Worm (Caenorhabditis elegans) whole organism, L1 larva: ENCODE data around the gene cdc-48.1.
A peak's percentile ranks its signal among the peaks of the same experiment; 100 is the strongest.

ENCODE experiments used
- C16A3.4 ChIP-seq: fragments of 150-350 bp; optimal IDR thresholded peaks from 2 replicates; lab custom pipeline; 2014; ENCODE audit warnings: missing biosample characterization, missing genetic modification characterization
- F16B12.6 ChIP-seq: fragments of 150-350 bp; optimal IDR thresholded peaks from 2 replicates; lab custom pipeline; 2014; ENCODE audit warnings: missing biosample characterization, missing genetic modification characterization
- aha-1 ChIP-seq: fragments of 150-350 bp; optimal IDR thresholded peaks from 2 replicates; lab custom pipeline; 2014; ENCODE audit warnings: missing biosample characterization, missing genetic modification characterization
- blmp-1 ChIP-seq: fragments of 150-350 bp; optimal IDR thresholded peaks from 2 replicates; lab custom pipeline; 2014; ENCODE audit warnings: missing biosample characterization, missing genetic modification characterization
- ceh-82 ChIP-seq, 3 experiments: fragments of 150-350 bp in 1 of 3; sonication (generic microtip) in 2 of 3; optimal IDR thresholded peaks; 2 replicates each; lab custom pipeline; 2014 to 2017; ENCODE audit warnings: missing biosample characterization in 3 of 3, missing genetic modification characterization in 3 of 3
- ceh-88 ChIP-seq: fragments of 200-800 bp; sonication (Bioruptor generic); IDR thresholded peaks from 2 replicates; pipeline ENCODE4 v1.3.6; 2022; ENCODE audit warnings: missing genetic modification characterization, missing compliant biosample characterization
- ceh-90 ChIP-seq: sonication (generic microtip); optimal IDR thresholded peaks from 2 replicates; lab custom pipeline; 2016; ENCODE audit warnings: missing genetic modification characterization, missing compliant biosample characterization
- ces-1 ChIP-seq: fragments of 150-350 bp; optimal IDR thresholded peaks from 2 replicates; lab custom pipeline; 2014; ENCODE audit warnings: missing biosample characterization, missing genetic modification reagents, missing genetic modification characterization
- dpl-1 ChIP-seq, 3 experiments: fragments of 150-350 bp in 2 of 3; sonication (generic microtip) in 1 of 3; optimal IDR thresholded peaks; 2 replicates each; lab custom pipeline; 2014 to 2017; ENCODE audit warnings: missing biosample characterization in 3 of 3, missing genetic modification characterization in 3 of 3, missing genetic modification reagents in 3 of 3
- dsc-1 ChIP-seq: sonication (generic microtip); optimal IDR thresholded peaks from 2 replicates; lab custom pipeline; 2016; ENCODE audit warnings: mild to moderate bottlenecking, missing genetic modification characterization, missing compliant biosample characterization
- efl-1 ChIP-seq, 4 experiments: fragments of 150-350 bp; optimal IDR thresholded peaks in 3 of 4; peaks in 1 of 4; 1 replicate in 1 of 4; 2 replicates in 3 of 4; lab custom pipeline; 2014; ENCODE audit warnings: missing biosample characterization in 2 of 4, missing genetic modification characterization in 2 of 4, missing genetic modification reagents in 2 of 4
- egl-27 ChIP-seq, 2 experiments: fragments of 150-350 bp in 1 of 2; sonication (generic microtip); optimal IDR thresholded peaks; 3 replicates each; lab custom pipeline; 2017 to 2018; ENCODE audit warnings: missing biosample characterization in 2 of 2, missing genetic modification characterization in 2 of 2, missing genetic modification reagents in 2 of 2
- fkh-10 ChIP-seq: sonication (generic microtip); optimal IDR thresholded peaks from 2 replicates; lab custom pipeline; 2017; ENCODE audit warnings: missing biosample characterization, missing genetic modification reagents, missing genetic modification characterization
- fkh-4 ChIP-seq: sonication (generic microtip); optimal IDR thresholded peaks from 2 replicates; lab custom pipeline; 2016; ENCODE audit warnings: missing compliant biosample characterization, missing genetic modification characterization, borderline replicate concordance
- fkh-8 ChIP-seq: sonication (generic microtip); optimal IDR thresholded peaks from 2 replicates; lab custom pipeline; 2016; ENCODE audit warnings: mild to moderate bottlenecking, missing genetic modification characterization, missing compliant biosample characterization
- hlh-4 ChIP-seq: sonication (generic microtip); optimal IDR thresholded peaks from 2 replicates; lab custom pipeline; 2016; ENCODE audit warnings: mild to moderate bottlenecking, missing genetic modification characterization, missing compliant biosample characterization
- irx-1 ChIP-seq: sonication (generic microtip); optimal IDR thresholded peaks from 2 replicates; lab custom pipeline; 2016; ENCODE audit warnings: missing genetic modification characterization, missing compliant biosample characterization
- isw-1 ChIP-seq: fragments of 200-800 bp; sonication (Bioruptor generic); IDR thresholded peaks from 2 replicates; pipeline ENCODE4 v1.3.6; 2022; ENCODE audit warnings: missing genetic modification characterization, missing compliant biosample characterization
- jun-1 ChIP-seq: fragments of 150-350 bp; optimal IDR thresholded peaks from 2 replicates; lab custom pipeline; 2014; ENCODE audit warnings: missing biosample characterization, missing genetic modification reagents, missing genetic modification characterization
- lin-13 ChIP-seq: fragments of 150-350 bp; optimal IDR thresholded peaks from 2 replicates; lab custom pipeline; 2014; ENCODE audit warnings: missing biosample characterization, missing genetic modification reagents, missing genetic modification characterization
- lin-14 ChIP-seq: fragments of 200-800 bp; sonication (Bioruptor generic); optimal IDR thresholded peaks from 2 replicates; lab custom pipeline; 2018; ENCODE audit warnings: mild to moderate bottlenecking, missing genetic modification characterization, moderate library complexity, missing compliant biosample characterization
- lin-15B ChIP-seq: fragments of 150-350 bp; sonication (generic microtip); optimal IDR thresholded peaks from 3 replicates; lab custom pipeline; 2014; ENCODE audit warnings: missing biosample characterization, missing genetic modification characterization
- lin-35 ChIP-seq, 2 experiments: fragments of 150-350 bp; optimal IDR thresholded peaks; 2 replicates each; lab custom pipeline; 2014; ENCODE audit warnings: missing biosample characterization in 2 of 2, missing genetic modification characterization in 2 of 2, missing genetic modification reagents in 2 of 2
- lsy-2 ChIP-seq, 2 experiments: fragments of 150-350 bp; optimal IDR thresholded peaks; 2 replicates each; lab custom pipeline; 2014; ENCODE audit warnings: missing biosample characterization in 2 of 2, missing genetic modification characterization in 2 of 2
- mdl-1 ChIP-seq, 2 experiments: fragments of 150-350 bp; optimal IDR thresholded peaks; 2 replicates each; lab custom pipeline; 2014 to 2017; ENCODE audit warnings: missing biosample characterization in 2 of 2, missing genetic modification characterization in 2 of 2, inconsistent platforms in 1 of 2
- mef-2 ChIP-seq: fragments of 150-350 bp; optimal IDR thresholded peaks from 2 replicates; lab custom pipeline; 2014; ENCODE audit warnings: missing biosample characterization, missing genetic modification characterization
- mep-1 ChIP-seq: fragments of 150-350 bp; optimal IDR thresholded peaks from 2 replicates; lab custom pipeline; 2014; ENCODE audit warnings: missing biosample characterization, missing genetic modification characterization
- nhr-19 ChIP-seq: fragments of 200-800 bp; sonication (Bioruptor generic); conservative IDR thresholded peaks from 2 replicates; pipeline ENCODE4 v1.3.6; 2022; ENCODE audit warnings: missing genetic modification characterization, missing compliant biosample characterization
- nhr-47 ChIP-seq: sonication (generic microtip); optimal IDR thresholded peaks from 2 replicates; lab custom pipeline; 2016; ENCODE audit warnings: mild to moderate bottlenecking, missing genetic modification characterization, moderate library complexity, missing compliant biosample characterization
- nhr-71 ChIP-seq: sonication (generic microtip); optimal IDR thresholded peaks from 2 replicates; lab custom pipeline; 2016; ENCODE audit warnings: mild to moderate bottlenecking, missing genetic modification characterization, moderate library complexity, missing compliant biosample characterization
- nhr-76 ChIP-seq: sonication (generic microtip); optimal IDR thresholded peaks from 2 replicates; lab custom pipeline; 2017; ENCODE audit warnings: missing biosample characterization, missing genetic modification characterization
- nhr-77 ChIP-seq: fragments of 150-350 bp; optimal IDR thresholded peaks from 2 replicates; lab custom pipeline; 2014; ENCODE audit warnings: missing biosample characterization, missing genetic modification characterization
- nhr-84 ChIP-seq: sonication (generic microtip); optimal IDR thresholded peaks from 2 replicates; lab custom pipeline; 2017; ENCODE audit warnings: missing biosample characterization, missing genetic modification characterization
- nhr-90 ChIP-seq: sonication (generic microtip); optimal IDR thresholded peaks from 2 replicates; lab custom pipeline; 2016; ENCODE audit warnings: mild to moderate bottlenecking, missing genetic modification characterization, missing compliant biosample characterization; ENCODE audit not compliant: poor library complexity
- pag-3 ChIP-seq: sonication (generic microtip); optimal IDR thresholded peaks from 2 replicates; lab custom pipeline; 2017; ENCODE audit warnings: missing genetic modification characterization, mild to moderate bottlenecking, missing compliant biosample characterization, antibody characterized with exemption, borderline replicate concordance; ENCODE audit not compliant: insufficient read depth
- rnt-1 ChIP-seq: sonication (generic microtip); optimal IDR thresholded peaks from 2 replicates; lab custom pipeline; 2016; ENCODE audit warnings: mild to moderate bottlenecking, missing genetic modification characterization, moderate library complexity, missing compliant biosample characterization
- skn-1 ChIP-seq: fragments of 150-350 bp; optimal IDR thresholded peaks from 2 replicates; lab custom pipeline; 2014; ENCODE audit warnings: missing biosample characterization, missing genetic modification characterization
- snu-23 ChIP-seq: sonication (generic microtip); optimal IDR thresholded peaks from 2 replicates; lab custom pipeline; 2016; ENCODE audit warnings: missing genetic modification characterization, missing compliant biosample characterization
- tbx-2 ChIP-seq: sonication (generic microtip); optimal IDR thresholded peaks from 2 replicates; lab custom pipeline; 2016; ENCODE audit warnings: missing genetic modification characterization, missing compliant biosample characterization
- tlp-1 ChIP-seq: fragments of 150-350 bp; optimal IDR thresholded peaks from 2 replicates; lab custom pipeline; 2014; ENCODE audit warnings: missing biosample characterization, missing genetic modification characterization
- unc-86 ChIP-seq: sonication (generic microtip); optimal IDR thresholded peaks from 2 replicates; lab custom pipeline; 2016; ENCODE audit warnings: missing genetic modification characterization, missing compliant biosample characterization
- unc-98 ChIP-seq: fragments of 200-800 bp; sonication (Bioruptor generic); IDR thresholded peaks from 2 replicates; pipeline ENCODE4 v1.3.6; 2022; ENCODE audit warnings: missing genetic modification characterization, missing compliant biosample characterization
- vab-15 ChIP-seq: sonication (generic microtip); optimal IDR thresholded peaks from 2 replicates; lab custom pipeline; 2017; ENCODE audit warnings: missing genotype, mild to moderate bottlenecking, missing genetic modification characterization, missing compliant biosample characterization
- xbp-1 ChIP-seq: sonication (generic microtip); optimal IDR thresholded peaks from 2 replicates; lab custom pipeline; 2016; ENCODE audit warnings: missing genetic modification characterization, missing compliant biosample characterization
- ztf-11 ChIP-seq, 2 experiments: sonication (generic microtip); optimal IDR thresholded peaks; 2 replicates each; lab custom pipeline; 2016 to 2017; ENCODE audit warnings: missing genetic modification characterization in 2 of 2, missing biosample characterization in 1 of 2, missing compliant biosample characterization in 1 of 2

cdc-48.1 gene

ce11 chrII:10608821-10609220 lies 45.6 kb upstream of the cdc-48.1 start:
- TF ChIP-seq irx-1 = no peak
- TF ChIP-seq efl-1 (optimal IDR thresholded peaks at IDR 0.05; lab: Kevin White, UChicago) = no peak
- peak in 1 of 2 experiments; percentile 65 for TF ChIP-seq efl-1 (GFP tag; optimal IDR thresholded peaks at IDR 0.05 in 1 of 2; lab: Kevin White, UChicago)
- no peak for TF ChIP-seq jun-1 (tag; lab: Kevin White, UChicago)
- no peak for TF ChIP-seq aha-1
- TF ChIP-seq, all 84 proteins: peak for 1

ce11 chrII:10607238-10607961 lies 44.2 kb upstream of the cdc-48.1 start, which contains the start of gene ccm-3:
TSS of gene ccm-3 (minus strand) at chrII:10607275.
- TF ChIP-seq fkh-10 (GFP tag; lab: Kevin White, UChicago) = peak; percentile 3
- TF ChIP-seq tlp-1 (tag; lab: Kevin White, UChicago) = no peak
- TF ChIP-seq xbp-1 (tag; lab: Kevin White, UChicago) = peak; percentile 23
- peak; percentile 46 to 51 for TF ChIP-seq lin-35 (GFP tag; optimal IDR thresholded peaks at IDR 0.05; lab: Kevin White, UChicago)
- peak; percentile 42 for TF ChIP-seq rnt-1
- TF ChIP-seq nhr-47 = peak; percentile 30
- TF ChIP-seq nhr-19 (GFP tag; lab: Robert Waterston, UW) = 0 out of 2 replicates have a peak, but pooled peaks have one; percentile 22
- TF ChIP-seq fkh-8 (tag; lab: Kevin White, UChicago) = peak; percentile 28
- peak; percentile 17 for TF ChIP-seq lin-13 (GFP tag; lab: Kevin White, UChicago)
- peak; percentile 3 for TF ChIP-seq F16B12.6
- no peak for TF ChIP-seq vab-15 (tag; lab: Kevin White, UChicago)
- no peak for TF ChIP-seq hlh-4
- TF ChIP-seq C16A3.4 (tag; lab: Kevin White, UChicago) = peak; percentile 50
- TF ChIP-seq snu-23 = peak; percentile 11
- TF ChIP-seq blmp-1 (tag; lab: Kevin White, UChicago) = peak; percentile 98
- TF ChIP-seq mep-1 (tag; lab: Kevin White, UChicago) = no peak
- TF ChIP-seq ceh-90 (tag; lab: Kevin White, UChicago) = no peak
- TF ChIP-seq lin-15B (tag; lab: Kevin White, UChicago) = peak; percentile 64
- TF ChIP-seq unc-86 (tag; lab: Kevin White, UChicago) = peak; percentile 1
- TF ChIP-seq nhr-76 (tag; lab: Kevin White, UChicago) = no peak
- TF ChIP-seq nhr-71 (tag; lab: Kevin White, UChicago) = peak; percentile 52
- TF ChIP-seq nhr-77 (tag; lab: Kevin White, UChicago) = no peak
- TF ChIP-seq ceh-82 (tag; optimal IDR thresholded peaks at IDR 0.05; lab: Kevin White, UChicago) = peak in 2 of 3 experiments; percentile 15 to 54
- TF ChIP-seq irx-1 = no peak
- peak; percentile 26 to 62 (median 34) for TF ChIP-seq dpl-1 (GFP tag; optimal IDR thresholded peaks at IDR 0.05; lab: Kevin White, UChicago)
- TF ChIP-seq dsc-1 (tag; lab: Kevin White, UChicago) = no peak
- TF ChIP-seq lsy-2 (tag; optimal IDR thresholded peaks at IDR 0.05; lab: Kevin White, UChicago) = peak; percentile 15 to 77
- TF ChIP-seq efl-1 (optimal IDR thresholded peaks at IDR 0.05; lab: Kevin White, UChicago) = peak; percentile 43 to 52
- TF ChIP-seq efl-1 (GFP tag; optimal IDR thresholded peaks at IDR 0.05 in 1 of 2; lab: Kevin White, UChicago) = peak in 1 of 2 experiments; percentile 45
- TF ChIP-seq isw-1 (GFP tag; lab: Robert Waterston, UW) = no peak; the same call in 1 of the 2 replicates
- TF ChIP-seq lin-14 (GFP tag; lab: Kevin White, UChicago) = peak; percentile 63

- TF ChIP-seq aha-1 = no peak
- no peak for TF ChIP-seq mdl-1 (tag; optimal IDR thresholded peaks at IDR 0.05; lab: Kevin White, UChicago)
Observed at ce11 chrII:10605512-10605911, 42.3 kb upstream of the cdc-48.1 start, which contains the start of gene taf-13. TSS of gene taf-13 (minus strand) at chrII:10605612.

ce11 chrII:10603560-10603959 lies 40.4 kb upstream of the cdc-48.1 start:
- TF ChIP-seq pag-3 (tag; lab: Kevin White, UChicago) = no peak
- TF ChIP-seq lin-35 (GFP tag; optimal IDR thresholded peaks at IDR 0.05; lab: Kevin White, UChicago) = no peak
- no peak for TF ChIP-seq isw-1 (GFP tag; lab: Robert Waterston, UW)
- TF ChIP-seq skn-1 (tag; lab: Kevin White, UChicago) = no peak
- no peak for TF ChIP-seq ztf-11 (tag; optimal IDR thresholded peaks at IDR 0.05; lab: Kevin White, UChicago)
- no peak for TF ChIP-seq rnt-1
- no peak for TF ChIP-seq egl-27 (tag; optimal IDR thresholded peaks at IDR 0.05; lab: Kevin White, UChicago)
- TF ChIP-seq ceh-88 (GFP tag; lab: Robert Waterston, UW) = no peak
- no peak for TF ChIP-seq F16B12.6
- no peak for TF ChIP-seq nhr-84 (tag; lab: Kevin White, UChicago)
- no peak for TF ChIP-seq tbx-2 (tag; lab: Kevin White, UChicago)
- no peak for TF ChIP-seq mef-2 (tag; lab: Kevin White, UChicago)
- TF ChIP-seq vab-15 (tag; lab: Kevin White, UChicago) = no peak
- TF ChIP-seq ces-1 = no peak
- TF ChIP-seq nhr-90 (tag; lab: Kevin White, UChicago) = no peak
- TF ChIP-seq fkh-4 (tag; lab: Kevin White, UChicago) = no peak
- no peak for TF ChIP-seq unc-98 (GFP tag; lab: Robert Waterston, UW)
